Fruit fly (Drosophila melanogaster): ENCODE data around the gene ear.

- no peak for TF ChIP-seq CG5245 (GFP tag; optimal IDR thresholded peaks at IDR 0.05)
- TF ChIP-seq CG12659 (GFP tag; optimal IDR thresholded peaks at IDR 0.05) = no peak
- TF ChIP-seq Blimp-1 (GFP tag; optimal IDR thresholded peaks at IDR 0.05) = no peak
- no peak for TF ChIP-seq slbo (GFP tag; IDR thresholded peaks at IDR 0.05)
- TF ChIP-seq dm (GFP tag; optimal IDR thresholded peaks at IDR 0.05) = no peak
- no peak for TF ChIP-seq PHDP (tag; optimal IDR thresholded peaks at IDR 0.05)
- no peak for TF ChIP-seq CG7745 (tag; optimal IDR thresholded peaks at IDR 0.05)
- TF ChIP-seq CG6254 (GFP tag; optimal IDR thresholded peaks at IDR 0.05) = no peak
- no peak for TF ChIP-seq tap (tag; optimal IDR thresholded peaks at IDR 0.05)
- no peak for TF ChIP-seq Rfx (GFP tag; IDR thresholded peaks at IDR 0.05)
- no peak for TF ChIP-seq CG2678 (tag; optimal IDR thresholded peaks at IDR 0.05)
- TF ChIP-seq Six4 (GFP tag; optimal IDR thresholded peaks at IDR 0.05) = no peak
- TF ChIP-seq sc (optimal IDR thresholded peaks at IDR 0.05) = no peak
- TF ChIP-seq sc (GFP tag; optimal IDR thresholded peaks at IDR 0.05) = no peak
- no peak for TF ChIP-seq amos (GFP tag; IDR thresholded peaks at IDR 0.05; ENCODE audit: partially characterized antibody)
These were observed 37.4 kb upstream of the ear start for dm6 chr3R:15282982-15283809.
